Fruit fly (Drosophila melanogaster): ENCODE results near the gene CG17075.

The CG17075 gene

DNA sequence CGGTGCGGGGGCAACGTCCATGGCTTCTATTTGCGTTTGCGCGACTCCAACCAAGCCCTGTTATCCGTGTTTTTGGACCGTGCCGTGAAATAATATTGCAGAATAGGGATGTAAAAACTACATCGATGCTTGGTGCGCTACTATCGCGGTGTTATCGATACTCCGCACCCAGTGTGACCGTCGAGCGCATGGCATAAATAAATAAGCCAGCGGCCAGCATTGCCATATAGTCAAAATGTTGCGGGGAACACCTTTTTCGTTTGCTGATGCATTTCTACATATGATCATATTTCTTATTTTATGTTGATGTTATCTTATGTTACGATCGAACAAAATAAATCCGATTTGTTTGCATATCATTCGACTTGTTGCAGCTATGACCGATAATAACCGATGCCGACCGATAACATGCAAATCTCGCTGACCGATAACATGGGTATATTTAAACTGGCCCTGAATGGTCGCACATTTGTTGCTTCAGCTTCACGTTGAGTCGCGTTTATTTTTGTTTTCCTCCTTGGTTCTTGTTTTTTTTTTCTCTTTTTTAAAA is 9.9 kb upstream of the CG17075 start, which contains the start of gene smo (continued):
- no peak for TF ChIP-seq CG17359 (tag; optimal IDR thresholded peaks at IDR 0.05)
- TF ChIP-seq sd (tag; optimal IDR thresholded peaks at IDR 0.05): no peak
- TF ChIP-seq lmd (GFP tag; IDR thresholded peaks at IDR 0.05): no peak
- no peak for TF ChIP-seq tio (GFP tag; optimal IDR thresholded peaks at IDR 0.05)
- TF ChIP-seq CG1647 (GFP tag; optimal IDR thresholded peaks at IDR 0.05): peak; percentile 36
- TF ChIP-seq gt (GFP tag; IDR thresholded peaks at IDR 0.05): no peak
- peak; percentile 79 for TF ChIP-seq MBD-R2 (GFP tag; IDR thresholded peaks at IDR 0.05)
- no peak for TF ChIP-seq Meics (GFP tag; optimal IDR thresholded peaks at IDR 0.05)
- no peak for TF ChIP-seq sc (optimal IDR thresholded peaks at IDR 0.05)
- TF ChIP-seq sc (GFP tag; optimal IDR thresholded peaks at IDR 0.05): no peak
- TF ChIP-seq sqz (GFP tag; optimal IDR thresholded peaks at IDR 0.05): no peak
- no peak for TF ChIP-seq usp (GFP tag; optimal IDR thresholded peaks at IDR 0.05)
- no peak for TF ChIP-seq CG7357 (GFP tag; IDR thresholded peaks at IDR 0.05)
- TF ChIP-seq gem (tag; optimal IDR thresholded peaks at IDR 0.05): no peak
- no peak for TF ChIP-seq cad (GFP tag; optimal IDR thresholded peaks at IDR 0.05)
- TF ChIP-seq CG30431 (GFP tag; optimal IDR thresholded peaks at IDR 0.05): no peak
- no peak for TF ChIP-seq z (GFP tag; IDR thresholded peaks at IDR 0.05)
- TF ChIP-seq CG2889 (GFP tag; IDR thresholded peaks at IDR 0.05): no peak
- no peak for TF ChIP-seq H15 (GFP tag; IDR thresholded peaks at IDR 0.05)
- peak; percentile 92 for TF ChIP-seq scrt (GFP tag; optimal IDR thresholded peaks at IDR 0.05)
- TF ChIP-seq crol (GFP tag; IDR thresholded peaks at IDR 0.05): no peak; the same call in 1 of the 2 replicates
- TF ChIP-seq run (tag; optimal IDR thresholded peaks at IDR 0.05): no peak
- no peak for TF ChIP-seq tx (GFP tag; optimal IDR thresholded peaks at IDR 0.05)
- no peak for TF ChIP-seq h (optimal IDR thresholded peaks at IDR 0.05)
- no peak for TF ChIP-seq CG8359 (GFP tag; optimal IDR thresholded peaks at IDR 0.05; ENCODE audit: borderline replicate concordance)
- peak; percentile 5 for TF ChIP-seq ERR (GFP tag; optimal IDR thresholded peaks at IDR 0.05)
- no peak for TF ChIP-seq Dbx (GFP tag; IDR thresholded peaks at IDR 0.05)
- TF ChIP-seq sob (GFP tag; IDR thresholded peaks at IDR 0.05): 0 out of 2 replicates have a peak, but pooled peaks have one; percentile 24
- no peak for TF ChIP-seq CG15479 (GFP tag; optimal IDR thresholded peaks at IDR 0.05)
- no peak for TF ChIP-seq CG31224 (GFP tag; IDR thresholded peaks at IDR 0.05)
- TF ChIP-seq CG2116 (GFP tag; optimal IDR thresholded peaks at IDR 0.05): peak; percentile 90
- peak; percentile 98 for TF ChIP-seq Sry-δ (GFP tag; optimal IDR thresholded peaks at IDR 0.05)
- no peak for TF ChIP-seq CG32532 (GFP tag; IDR thresholded peaks at IDR 0.05)
- TF ChIP-seq CG6272 (GFP tag; IDR thresholded peaks at IDR 0.05): no peak
- TF ChIP-seq Sox100B (GFP tag; optimal IDR thresholded peaks at IDR 0.05): no peak
- TF ChIP-seq ranshi (GFP tag; IDR thresholded peaks at IDR 0.05): no peak
- no peak for TF ChIP-seq br (optimal IDR thresholded peaks at IDR 0.05)
- no peak for TF ChIP-seq CG11247 (GFP tag; IDR thresholded peaks at IDR 0.05)
- TF ChIP-seq CG13894 (tag; optimal IDR thresholded peaks at IDR 0.05): no peak
- TF ChIP-seq CG14965 (GFP tag; optimal IDR thresholded peaks at IDR 0.05; ENCODE audit: borderline replicate concordance): no peak
- peak; percentile 23 for TF ChIP-seq nom (GFP tag; optimal IDR thresholded peaks at IDR 0.05)
- TF ChIP-seq salm (tag; optimal IDR thresholded peaks at IDR 0.05): no peak
- no peak for TF ChIP-seq CG9215 (GFP tag; IDR thresholded peaks at IDR 0.05)
- TF ChIP-seq HLHmδ (GFP tag; optimal IDR thresholded peaks at IDR 0.05): no peak
- TF ChIP-seq Ets65A (GFP tag): peak; percentile 90
- peak; percentile 99 for TF ChIP-seq CG11504 (tag; optimal IDR thresholded peaks at IDR 0.05)
- TF ChIP-seq maf-S (GFP tag; optimal IDR thresholded peaks at IDR 0.05): peak; percentile 29
- no peak for TF ChIP-seq CG1529 (GFP tag; optimal IDR thresholded peaks at IDR 0.05)
- TF ChIP-seq CG6854 (GFP tag; optimal IDR thresholded peaks at IDR 0.05): no peak
- TF ChIP-seq tna (GFP tag; IDR thresholded peaks at IDR 0.05; ENCODE audit: partially characterized antibody): peak; percentile 53; the same call in 1 of the 2 replicates
- no peak for TF ChIP-seq CG18262 (tag; optimal IDR thresholded peaks at IDR 0.05)
- no peak for TF ChIP-seq CG8388 (GFP tag; optimal IDR thresholded peaks at IDR 0.05)
- TF ChIP-seq CG8765 (GFP tag; IDR thresholded peaks at IDR 0.05): no peak
